Worm (Caenorhabditis elegans): ENCODE data around the gene T25B6.4.

The T25B6.4 gene

ce11 chrX:8996496-8997116, 18.9 kb upstream of the T25B6.4 start:
- TF ChIP-seq madf-8 (GFP tag; conservative IDR thresholded peaks at IDR 0.05), result no peak

- TF ChIP-seq cebp-1 (GFP tag; IDR thresholded peaks at IDR 0.05) (no peak), cebp-1 (tag; optimal IDR thresholded peaks at IDR 0.05) (peak; percentile 61), unc-62 (GFP tag; optimal IDR thresholded peaks at IDR 0.05) (no peak)
These were observed 18.0 kb upstream of the T25B6.4 start, which contains the start of gene C24A3.2 for ce11 chrX:8997450-8998075. TSS of gene C24A3.2 (plus strand) at chrX:8997500.

DNA sequence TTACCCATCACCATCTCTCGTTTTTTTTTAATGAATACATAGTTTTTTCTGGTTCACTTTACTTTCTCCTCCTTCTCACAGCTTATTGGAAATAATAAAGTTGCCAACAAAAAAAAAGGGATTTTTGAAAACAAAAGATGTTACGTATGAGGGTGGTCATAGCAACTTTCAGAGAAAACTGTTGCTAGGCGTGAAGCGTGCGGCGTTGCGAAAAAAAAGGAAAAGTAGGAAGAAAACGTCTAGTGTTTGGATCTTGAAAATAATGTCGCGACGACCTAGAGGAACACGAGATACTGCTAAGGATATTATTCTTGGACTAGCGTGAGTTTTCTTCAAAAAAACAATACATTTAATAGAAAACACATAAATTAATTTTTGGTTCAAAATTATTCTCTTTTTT, 16.7 kb upstream of the T25B6.4 start, which contains the start of gene C24A3.1:
Gene C24A3.1 (plus strand): TSS at position 263 of the 400 bp plus-strand sequence.
- TF ChIP-seq lsy-27 (tag; optimal IDR thresholded peaks at IDR 0.05; ENCODE audit: borderline replicate concordance, insufficient read depth) (no peak), snpc-4 (GFP tag; optimal IDR thresholded peaks at IDR 0.05) (no peak), snpc-4 (tag; optimal IDR thresholded peaks at IDR 0.05) (no peak), F55B11.4 (tag; optimal IDR thresholded peaks at IDR 0.05; ENCODE audit: borderline replicate concordance, insufficient read depth) (no peak), lag-1 (GFP tag; IDR thresholded peaks at IDR 0.05) (no peak), aptf-3 (GFP tag; IDR thresholded peaks at IDR 0.05) (no peak), let-607 (tag; optimal IDR thresholded peaks at IDR 0.05) (no peak), tbp1 (GFP tag; optimal IDR thresholded peaks at IDR 0.05) (no peak), hmg-20 (GFP tag; IDR thresholded peaks at IDR 0.05) (no peak), Y53F4B.3 (GFP tag; IDR thresholded peaks at IDR 0.05) (no peak), madf-10 (tag; optimal IDR thresholded peaks at IDR 0.05) (no peak), F49E8.2 (tag; optimal IDR thresholded peaks at IDR 0.05; ENCODE audit: insufficient read depth) (no peak), lsl-1 (GFP tag; optimal IDR thresholded peaks at IDR 0.05) (no peak), akir-1 (GFP tag; optimal IDR thresholded peaks at IDR 0.05) (no peak), unc-62 (GFP tag; optimal IDR thresholded peaks at IDR 0.05) (no peak), Y67H2A.10 (GFP tag; conservative IDR thresholded peaks at IDR 0.05) (no peak), madf-6 (GFP tag; IDR thresholded peaks at IDR 0.05) (no peak), mcd-1 (GFP tag; IDR thresholded peaks at IDR 0.05) (no peak), sea-2 (GFP tag; IDR thresholded peaks at IDR 0.05) (no peak)

DNA sequence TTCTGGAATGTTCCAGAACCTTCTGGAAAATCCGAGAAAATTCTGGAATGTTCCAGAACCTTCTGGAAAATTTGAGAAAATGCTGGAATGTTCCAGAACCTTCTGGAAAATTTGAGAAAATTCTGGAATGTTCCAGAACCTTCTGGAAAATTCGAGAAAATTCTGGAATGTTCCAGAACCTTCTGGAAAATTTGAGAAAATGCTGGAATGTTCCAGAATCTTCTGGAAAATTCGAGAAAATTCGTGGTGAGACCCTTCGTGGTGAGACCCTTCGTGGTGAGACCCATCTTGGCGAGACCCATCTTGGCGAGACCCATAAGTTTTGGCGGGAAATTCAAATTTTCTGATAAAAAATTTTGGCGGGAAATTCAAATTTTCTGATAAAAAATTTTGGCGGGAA, 7.6 kb upstream of the T25B6.4 start:
- TF ChIP-seq hsf-1 (GFP tag; IDR thresholded peaks at IDR 0.05), result peak; percentile 91

DNA sequence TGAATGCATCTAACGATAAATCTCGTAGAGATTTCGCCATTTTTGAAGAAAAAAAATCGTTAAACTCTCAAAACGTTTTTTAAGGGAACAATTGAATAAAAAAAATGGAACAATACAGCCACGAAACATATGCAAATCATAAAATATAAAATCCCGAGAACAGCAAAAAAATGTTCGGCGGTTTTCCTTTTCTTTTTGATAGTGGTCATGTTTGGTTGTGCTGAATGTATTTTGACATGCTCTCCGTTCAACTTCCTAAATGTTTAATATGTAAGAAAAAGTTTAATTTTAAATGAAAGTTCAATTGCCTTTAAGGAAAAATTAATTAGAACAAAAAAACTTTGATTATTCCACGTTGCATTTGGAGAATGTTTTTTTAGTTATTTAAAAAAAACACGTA, 5.1 kb upstream of the T25B6.4 start, which contains the start of gene C24A3.9:
Gene C24A3.9 (minus strand): TSS at position 101 of the 400 bp plus-strand sequence.
- TF ChIP-seq Y53G8AR.9 (GFP tag; conservative IDR thresholded peaks at IDR 0.05) (no peak), F10E7.11 (tag; optimal IDR thresholded peaks at IDR 0.05) (no peak), madf-6 (GFP tag; IDR thresholded peaks at IDR 0.05) (no peak), F39B2.1 (GFP tag; IDR thresholded peaks at IDR 0.05) (no peak), F57A8.1 (GFP tag; optimal IDR thresholded peaks at IDR 0.05) (no peak), zfh-2 (GFP tag; conservative IDR thresholded peaks at IDR 0.05) (no peak), madf-8 (GFP tag; conservative IDR thresholded peaks at IDR 0.05) (no peak), ztf-6 (GFP tag; IDR thresholded peaks at IDR 0.05) (no peak), T26A5.8 (tag; optimal IDR thresholded peaks at IDR 0.05) (no peak), B0035.1 (tag; optimal IDR thresholded peaks at IDR 0.05) (no peak), snpc-4 (GFP tag; optimal IDR thresholded peaks at IDR 0.05) (no peak), snpc-4 (tag; optimal IDR thresholded peaks at IDR 0.05) (no peak)

Data from whole organism, young adult.